Fruit fly (Drosophila melanogaster) S2 (cell line): ENCODE measurements around the gene CG46309.

Experiments
- CG8478 ChIP-seq: fragments of >200 bp; optimal IDR thresholded peaks from 2 replicates; lab custom pipeline; 2018
- CTCF ChIP-seq, 2 experiments: fragments of >200 bp; optimal IDR thresholded peaks; 2 replicates each; lab custom pipeline; 2018

CG46309 gene

DNA sequence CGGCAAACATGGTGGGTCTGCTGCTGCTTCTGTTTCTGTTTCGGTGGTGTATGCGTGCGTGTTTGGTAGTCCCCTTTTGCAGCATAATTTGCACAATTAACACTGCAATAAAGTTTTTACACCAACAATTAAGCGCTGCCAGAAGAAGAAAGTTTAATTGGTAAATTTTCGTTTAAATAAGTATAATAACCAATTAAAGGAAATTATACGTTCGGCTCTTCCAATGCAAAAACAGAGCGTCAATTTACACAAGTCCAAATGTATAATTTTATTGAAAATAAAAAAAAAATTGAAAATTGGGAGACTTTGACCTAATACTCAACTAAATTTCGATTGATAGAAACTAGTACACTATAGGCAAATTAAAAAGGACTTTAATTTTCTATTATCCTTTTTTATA is 40.4 kb downstream of the CG46309 start, which contains the start of gene CG31819:
TSS of gene CG31819 (plus strand) at position 301 of the 400 bp plus-strand sequence.
- TF ChIP-seq CTCF (optimal IDR thresholded peaks at IDR 0.05; lab: Kevin White, UChicago), result no peak
- no peak for TF ChIP-seq CG8478 (lab: Kevin White, UChicago)

DNA sequence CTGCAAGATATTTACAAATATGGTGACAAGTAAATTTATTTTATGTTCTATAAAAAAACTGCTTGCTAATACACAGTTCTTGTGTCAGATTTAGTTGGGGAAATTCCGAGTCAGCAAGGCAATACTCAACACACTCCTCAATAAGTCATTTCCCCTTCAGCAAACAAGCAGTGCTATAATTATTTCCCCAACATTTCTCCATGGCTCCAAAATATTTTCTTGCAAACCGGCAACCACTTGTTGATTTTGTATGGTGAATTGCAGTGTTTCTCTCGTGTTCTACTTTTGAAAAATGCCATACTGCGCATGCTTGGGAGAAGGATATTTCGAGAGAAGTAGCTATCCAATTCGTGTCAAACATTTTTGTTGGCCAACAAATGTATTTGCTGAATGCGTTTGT is 53.4 kb downstream of the CG46309 start:
- TF ChIP-seq CTCF (optimal IDR thresholded peaks at IDR 0.05; lab: Kevin White, UChicago), result no peak
- TF ChIP-seq CG8478 (lab: Kevin White, UChicago), result no peak
